Worm (Caenorhabditis elegans): ENCODE measurements around the gene gcy-12.

Gene gcy-12

DNA sequence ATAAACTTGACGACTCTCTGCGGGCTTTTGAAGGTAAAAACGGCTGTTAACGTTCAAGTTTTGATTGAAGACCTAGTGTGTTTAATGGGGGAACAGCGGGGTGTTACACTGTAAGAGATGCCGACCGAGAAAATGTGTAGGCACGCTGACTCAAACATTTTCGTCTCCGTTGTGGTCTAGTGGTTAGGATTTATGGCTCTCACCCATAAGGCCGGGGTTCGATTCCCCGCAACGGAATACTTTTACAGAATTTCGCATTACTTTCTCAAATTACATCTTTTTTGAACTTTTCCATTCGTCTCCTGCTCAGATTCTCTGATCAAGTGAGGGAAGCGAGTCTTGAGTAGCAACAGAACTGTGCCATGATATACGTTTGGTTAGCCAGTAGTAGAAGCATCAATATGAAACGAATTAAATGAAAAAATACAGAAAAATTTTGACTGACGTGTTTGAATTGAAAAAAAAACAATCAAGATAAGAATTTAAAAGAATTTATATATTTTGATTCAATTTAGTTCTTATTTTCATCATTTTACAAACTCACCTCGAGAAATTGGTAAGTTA is 18.5 kb upstream of the gcy-12 start, which contains the start of gene ZK622.1:
Gene ZK622.1, plus strand, starts transcription at position 514 of the 564 bp plus-strand sequence.
- peak; percentile 43 for TF ChIP-seq nhr-43 (tag; optimal IDR thresholded peaks at IDR 0.05; ENCODE audit: poor library complexity, severe bottlenecking)
- TF ChIP-seq nhr-76 (tag; optimal IDR thresholded peaks at IDR 0.05): no peak
- TF ChIP-seq lin-39 (tag; optimal IDR thresholded peaks at IDR 0.05): peak; percentile 42
- TF ChIP-seq snpc-4 (tag; optimal IDR thresholded peaks at IDR 0.05): no peak
- no peak for TF ChIP-seq nhr-11 (tag; optimal IDR thresholded peaks at IDR 0.05)
- TF ChIP-seq nhr-67 (tag; optimal IDR thresholded peaks at IDR 0.05): no peak
- peak; percentile 21 for TF ChIP-seq nfya-1 (tag; optimal IDR thresholded peaks at IDR 0.05; ENCODE audit: insufficient read depth)
- TF ChIP-seq skn-1 (tag; optimal IDR thresholded peaks at IDR 0.05): no peak
- peak; percentile 33 for TF ChIP-seq pha-4 (tag; optimal IDR thresholded peaks at IDR 0.05)
- no peak for TF ChIP-seq daf-12 (tag; optimal IDR thresholded peaks at IDR 0.05)
- TF ChIP-seq R02D3.7 (tag; optimal IDR thresholded peaks at IDR 0.05): no peak
- no peak for TF ChIP-seq pqm-1 (tag; optimal IDR thresholded peaks at IDR 0.05)
- no peak for TF ChIP-seq unc-39 (tag; optimal IDR thresholded peaks at IDR 0.05)
- TF ChIP-seq egl-27 (tag; optimal IDR thresholded peaks at IDR 0.05): no peak
- peak; percentile 52 for TF ChIP-seq hmg-11 (tag; optimal IDR thresholded peaks at IDR 0.05)
- TF ChIP-seq aly-2 (tag; optimal IDR thresholded peaks at IDR 0.05): no peak
- TF ChIP-seq egl-5 (tag; optimal IDR thresholded peaks at IDR 0.05): peak; percentile 15

DNA sequence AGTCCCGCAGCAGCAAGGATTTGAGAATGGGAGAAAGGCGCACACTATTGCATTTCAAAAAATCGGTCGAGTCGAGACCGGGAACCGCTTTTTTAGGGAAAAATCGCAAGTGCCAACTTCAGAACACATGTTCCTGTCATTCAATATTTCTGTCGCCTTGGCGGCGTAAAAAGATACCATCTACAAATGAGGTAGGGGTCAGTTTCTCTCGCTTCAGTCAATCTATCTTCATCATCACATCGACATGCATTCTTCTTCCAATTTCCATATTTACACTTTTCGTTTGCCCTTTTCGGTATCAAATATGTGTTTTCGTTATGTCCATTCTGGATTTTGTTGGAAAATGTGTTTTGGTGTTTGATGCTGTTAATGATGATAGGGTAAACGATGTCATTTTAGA is 14.1 kb upstream of the gcy-12 start:
- no peak for TF ChIP-seq unc-39 (tag; optimal IDR thresholded peaks at IDR 0.05)
- peak; percentile 71 for TF ChIP-seq elt-1 (tag; optimal IDR thresholded peaks at IDR 0.05)
- peak; percentile 4 for TF ChIP-seq nhr-25 (tag; optimal IDR thresholded peaks at IDR 0.05)

DNA sequence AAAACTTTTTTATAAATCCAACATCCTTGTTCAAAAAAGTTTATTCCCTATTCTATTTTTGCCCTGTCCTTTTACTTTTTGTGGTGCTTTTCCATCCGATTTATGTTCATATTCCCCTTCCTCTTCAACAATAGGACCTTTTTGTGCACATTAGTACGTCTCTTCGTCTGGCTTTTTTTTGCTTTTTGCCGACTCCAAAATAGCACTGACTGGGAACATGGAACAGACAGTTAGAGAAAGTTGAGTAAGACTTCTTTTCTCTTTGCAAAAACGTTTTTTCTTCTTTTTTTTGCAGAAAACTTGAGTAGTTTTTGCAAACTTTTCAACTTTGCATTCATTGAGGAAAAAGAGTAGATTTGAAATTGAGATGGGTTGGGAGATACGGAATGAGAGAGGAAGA is 10.0 kb upstream of the gcy-12 start:
- TF ChIP-seq elt-2 (tag; optimal IDR thresholded peaks at IDR 0.05) (no peak), elt-3 (tag; optimal IDR thresholded peaks at IDR 0.05) (no peak)

DNA sequence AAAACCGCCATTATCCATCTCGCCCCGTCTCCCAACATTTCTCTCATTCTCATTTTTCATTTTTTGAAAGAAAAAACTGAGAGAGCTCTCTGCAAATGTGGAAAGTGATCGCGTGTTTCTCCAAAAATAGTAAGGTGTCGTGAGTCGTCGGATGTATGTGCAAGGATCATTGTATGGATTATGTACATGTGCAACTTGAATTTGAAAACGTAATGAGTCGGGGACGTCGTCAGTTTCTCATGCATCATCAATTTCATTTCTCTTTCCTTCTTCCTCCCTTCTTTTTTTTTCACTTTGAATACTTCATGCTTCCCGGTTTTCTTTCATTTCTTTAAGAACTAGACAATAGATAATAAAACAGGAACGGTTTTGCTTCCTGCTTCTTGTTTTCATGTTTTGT is 6.7 kb upstream of the gcy-12 start:
- TF ChIP-seq elt-3 (tag; optimal IDR thresholded peaks at IDR 0.05) (no peak), egl-5 (tag; optimal IDR thresholded peaks at IDR 0.05) (peak; percentile 86), lin-39 (tag; optimal IDR thresholded peaks at IDR 0.05) (peak; percentile 22), nfya-1 (tag; optimal IDR thresholded peaks at IDR 0.05; ENCODE audit: insufficient read depth) (no peak)

DNA sequence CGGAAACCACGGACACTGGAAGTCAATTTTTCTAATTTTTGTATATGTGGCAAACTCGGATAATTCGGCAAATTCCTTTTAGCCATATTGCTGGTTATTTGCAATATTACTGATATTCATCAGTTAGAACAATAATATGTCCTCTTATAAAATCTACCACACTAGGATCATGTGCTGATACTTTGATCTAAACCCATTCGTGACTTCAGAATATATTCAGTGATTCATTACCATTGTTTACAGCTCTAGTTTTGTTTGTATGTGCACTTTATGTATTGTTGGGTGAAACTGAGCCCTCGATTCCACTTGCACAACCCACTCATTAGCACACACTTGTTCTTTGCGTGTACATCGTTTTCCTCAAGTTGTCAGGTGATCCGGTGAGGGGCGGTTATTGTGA is 5.6 kb upstream of the gcy-12 start:
- TF ChIP-seq pha-4 (tag; optimal IDR thresholded peaks at IDR 0.05) (peak; percentile 55), hmg-11 (tag; optimal IDR thresholded peaks at IDR 0.05) (no peak)

DNA sequence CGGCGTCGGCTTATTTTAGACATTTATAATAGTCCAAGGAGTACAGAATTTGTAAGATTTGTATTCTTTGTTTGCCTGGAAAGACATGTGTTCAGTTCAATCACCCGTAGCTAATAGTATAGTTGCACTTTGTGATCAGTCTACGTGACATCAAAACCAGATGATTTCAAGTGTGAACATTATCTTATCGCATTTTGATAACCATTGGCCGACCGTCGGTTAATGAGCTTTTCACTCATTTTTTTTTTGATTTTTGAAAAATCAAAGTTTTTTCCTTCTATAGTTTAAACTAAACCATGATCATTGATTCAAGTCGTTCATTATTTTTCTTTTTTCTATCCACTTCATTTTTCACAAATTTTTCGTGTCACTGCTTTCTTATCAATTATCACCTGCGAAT is 4.6 kb upstream of the gcy-12 start:
- TF ChIP-seq elt-2 (tag; optimal IDR thresholded peaks at IDR 0.05): peak; percentile 90
- TF ChIP-seq nhr-28 (tag; optimal IDR thresholded peaks at IDR 0.05): no peak
- TF ChIP-seq ztf-11 (tag; optimal IDR thresholded peaks at IDR 0.05): no peak
- TF ChIP-seq pqm-1 (tag; optimal IDR thresholded peaks at IDR 0.05): peak; percentile 84

DNA sequence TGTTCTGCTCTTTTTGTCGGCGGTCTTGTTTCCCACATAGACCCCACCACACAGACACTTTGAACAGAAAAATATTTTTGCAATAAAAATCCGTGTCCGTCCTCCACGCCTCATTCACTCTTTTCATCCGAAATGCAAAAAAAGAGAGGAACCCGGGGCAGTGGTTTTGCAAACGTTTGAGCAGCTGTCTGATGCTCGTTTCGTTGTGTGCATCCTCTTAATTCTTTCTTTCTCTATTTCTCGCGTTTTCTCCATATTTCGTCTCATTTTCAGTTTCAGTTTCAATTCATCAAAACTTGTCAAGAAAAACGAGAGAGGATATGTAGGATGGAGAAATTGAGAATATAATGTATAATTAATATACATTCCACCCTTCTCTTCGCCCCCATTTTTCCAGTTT is 2.9 kb upstream of the gcy-12 start:
- TF ChIP-seq lin-39 (tag; optimal IDR thresholded peaks at IDR 0.05): peak; percentile 25
- TF ChIP-seq lsy-12 (tag; optimal IDR thresholded peaks at IDR 0.05): no peak
- peak; percentile 48 for TF ChIP-seq nfya-1 (tag; optimal IDR thresholded peaks at IDR 0.05; ENCODE audit: insufficient read depth)
- no peak for TF ChIP-seq sea-2 (GFP tag; optimal IDR thresholded peaks at IDR 0.05)
- TF ChIP-seq tbx-2 (tag; optimal IDR thresholded peaks at IDR 0.05): no peak

DNA sequence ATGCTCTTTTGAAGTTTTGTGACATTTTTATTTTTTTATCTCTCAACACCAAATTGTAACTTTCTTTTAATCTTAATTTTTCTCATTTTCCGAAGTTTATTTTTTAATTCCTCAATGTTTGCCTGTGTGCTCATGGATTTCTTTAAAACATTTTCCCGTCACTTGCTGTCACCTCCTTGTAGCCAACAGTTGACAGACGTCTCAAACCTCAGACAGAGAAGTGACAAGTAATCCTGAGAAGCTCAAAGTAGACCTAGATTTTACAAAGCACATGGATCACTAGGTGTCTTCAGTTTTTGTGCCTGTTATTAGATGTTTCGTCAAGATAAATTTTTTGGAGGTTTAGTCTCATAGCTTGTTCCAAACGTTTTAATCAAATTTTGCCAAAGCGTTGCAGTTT is 2.1 kb upstream of the gcy-12 start:
- TF ChIP-seq unc-62 (GFP tag; optimal IDR thresholded peaks at IDR 0.05) (peak; percentile 11), nhr-67 (tag; optimal IDR thresholded peaks at IDR 0.05) (no peak)

Data from whole organism, L3 larva.